Worm (Caenorhabditis elegans) whole organism, L1 larva: ENCODE measurements around the gene decr-1.1.

Experiments used
- dpl-1 ChIP-seq, 3 experiments: fragments of 150-350 bp in 2 of 3; sonication (generic microtip) in 1 of 3; optimal IDR thresholded peaks; 2 replicates each; lab custom pipeline; 2014 to 2017; ENCODE audit warnings: missing biosample characterization in 3 of 3, missing genetic modification characterization in 3 of 3, missing genetic modification reagents in 3 of 3
- fkh-10 ChIP-seq: sonication (generic microtip); optimal IDR thresholded peaks from 2 replicates; lab custom pipeline; 2017; ENCODE audit warnings: missing biosample characterization, missing genetic modification reagents, missing genetic modification characterization
- lir-3 ChIP-seq: sonication (generic microtip); optimal IDR thresholded peaks from 2 replicates; lab custom pipeline; 2016; ENCODE audit warnings: mild to moderate bottlenecking, missing genetic modification characterization, moderate library complexity, missing compliant biosample characterization; ENCODE audit not compliant: poor library complexity
- mdl-1 ChIP-seq, 2 experiments: fragments of 150-350 bp; optimal IDR thresholded peaks; 2 replicates each; lab custom pipeline; 2014 to 2017; ENCODE audit warnings: missing biosample characterization in 2 of 2, missing genetic modification characterization in 2 of 2, inconsistent platforms in 1 of 2
- nhr-11 ChIP-seq: fragments of 150-350 bp; optimal IDR thresholded peaks from 2 replicates; lab custom pipeline; 2014; ENCODE audit warnings: missing biosample characterization, missing genetic modification characterization
- nhr-237 ChIP-seq: fragments of 150-350 bp; optimal IDR thresholded peaks from 2 replicates; lab custom pipeline; 2014; ENCODE audit warnings: missing biosample characterization, missing genetic modification characterization
- nhr-71 ChIP-seq: sonication (generic microtip); optimal IDR thresholded peaks from 2 replicates; lab custom pipeline; 2016; ENCODE audit warnings: mild to moderate bottlenecking, missing genetic modification characterization, moderate library complexity, missing compliant biosample characterization
- snpc-4 ChIP-seq: fragments of 150-350 bp; optimal IDR thresholded peaks from 2 replicates; lab custom pipeline; 2014; ENCODE audit warnings: missing biosample characterization, missing genetic modification characterization
- unc-62 ChIP-seq: fragments of 150-350 bp; optimal IDR thresholded peaks from 2 replicates; lab custom pipeline; 2014; ENCODE audit warnings: missing biosample characterization, missing genetic modification reagents, missing genetic modification characterization

DNA sequence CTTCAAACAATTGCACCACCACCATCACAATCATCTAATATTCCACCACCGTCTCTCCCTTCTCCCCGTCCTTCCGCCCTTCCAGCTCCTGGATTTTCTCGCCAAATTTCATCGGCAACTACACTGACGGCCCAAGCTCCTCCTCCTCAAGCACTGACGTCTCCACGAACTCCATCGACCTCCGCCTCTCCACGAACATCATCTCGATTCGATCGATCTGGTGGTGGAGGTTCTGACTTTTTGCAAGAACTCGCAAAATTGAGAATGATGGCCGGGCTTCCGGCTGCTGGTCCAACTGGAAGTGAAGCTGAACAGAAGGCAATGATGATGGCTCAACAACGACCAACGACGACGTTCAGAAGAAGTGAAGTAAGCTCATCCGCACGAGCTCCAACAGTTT, 11.8 kb downstream of the decr-1.1 start:
- no peak for TF ChIP-seq nhr-11 (tag; lab: Kevin White, UChicago)
- TF ChIP-seq fkh-10 = no peak
- no peak for TF ChIP-seq nhr-71
- TF ChIP-seq dpl-1 (GFP tag; optimal IDR thresholded peaks at IDR 0.05; lab: Kevin White, UChicago) = no peak
- no peak for TF ChIP-seq snpc-4 (tag; lab: Kevin White, UChicago)
- no peak for TF ChIP-seq nhr-237 (tag; lab: Kevin White, UChicago)
- no peak for TF ChIP-seq unc-62 (GFP tag; lab: Kevin White, UChicago)
- TF ChIP-seq mdl-1 (tag; optimal IDR thresholded peaks at IDR 0.05; lab: Kevin White, UChicago) = no peak
- no peak for TF ChIP-seq lir-3
